Fruit fly (Drosophila melanogaster) whole organism, pupa: Measurements from ENCODE around the gene sinah.
A peak's percentile ranks its signal among the peaks of the same experiment; 100 is the strongest.

Experiments
- CG10348 ChIP-seq: fragments of 200-800 bp; sonication (Bioruptor generic); IDR thresholded peaks from 2 replicates; pipeline ENCODE4 v1.3.6; 2022; ENCODE audit warnings: missing biosample characterization, missing genetic modification characterization
- CG12605 ChIP-seq: fragments of 200-800 bp; sonication (Bioruptor generic); IDR thresholded peaks from 2 replicates; pipeline ENCODE4 v1.3.6; 2022; ENCODE audit warnings: missing biosample characterization, missing genetic modification characterization
- CG13204 ChIP-seq: fragments of 200-800 bp; sonication (Bioruptor generic); optimal IDR thresholded peaks from 2 replicates; lab custom pipeline; 2018; ENCODE audit warnings: missing biosample characterization, mild to moderate bottlenecking, missing genetic modification characterization, moderate library complexity
- CG14655 ChIP-seq: fragments of 200-800 bp; sonication (Bioruptor generic); optimal IDR thresholded peaks from 3 replicates; lab custom pipeline; 2017; ENCODE audit warnings: mild to moderate bottlenecking, missing biosample characterization, missing genetic modification reagents, missing genetic modification characterization
- CG15710 ChIP-seq: fragments of 200-800 bp; sonication (Bioruptor generic); optimal IDR thresholded peaks from 2 replicates; lab custom pipeline; 2018; ENCODE audit warnings: missing biosample characterization, mild to moderate bottlenecking, missing genetic modification characterization, moderate library complexity
- CG17806 ChIP-seq: fragments of 200-800 bp; sonication (Bioruptor generic); optimal IDR thresholded peaks from 2 replicates; lab custom pipeline; 2018; ENCODE audit warnings: missing biosample characterization, mild to moderate bottlenecking, missing genetic modification characterization, moderate library complexity
- CG32121 ChIP-seq: fragments of 200-800 bp; sonication (Bioruptor generic); IDR thresholded peaks from 2 replicates; pipeline ENCODE4 v1.3.6; 2022; ENCODE audit warnings: missing biosample characterization, missing genetic modification characterization
- CG34367 ChIP-seq: fragments of 200-800 bp; sonication (Bioruptor generic); optimal IDR thresholded peaks from 2 replicates; lab custom pipeline; 2018; ENCODE audit warnings: missing biosample characterization, mild to moderate bottlenecking, missing genetic modification characterization
- CG4496 ChIP-seq: fragments of 200-800 bp; sonication (Bioruptor generic); IDR thresholded peaks from 3 replicates; pipeline ENCODE4 v1.3.6; 2022; ENCODE audit warnings: missing biosample characterization, missing genetic modification characterization
- CG8159 ChIP-seq: fragments of 200-800 bp; sonication (Bioruptor generic); optimal IDR thresholded peaks from 3 replicates; lab custom pipeline; 2018; ENCODE audit warnings: missing biosample characterization, mild to moderate bottlenecking, missing genetic modification characterization, moderate library complexity
- CG8301 ChIP-seq: fragments of 200-800 bp; sonication (Bioruptor generic); optimal IDR thresholded peaks from 2 replicates; lab custom pipeline; 2018; ENCODE audit warnings: missing biosample characterization, mild to moderate bottlenecking, missing genetic modification characterization
- CG9948 ChIP-seq: fragments of 200-800 bp; sonication (Bioruptor generic); optimal IDR thresholded peaks from 2 replicates; lab custom pipeline; 2018; ENCODE audit warnings: missing biosample characterization, mild to moderate bottlenecking, missing genetic modification characterization, moderate library complexity
- D1 ChIP-seq: fragments of 200-800 bp; sonication (Bioruptor generic); optimal IDR thresholded peaks from 2 replicates; lab custom pipeline; 2018; ENCODE audit warnings: missing biosample characterization, mild to moderate bottlenecking, missing genetic modification characterization, moderate library complexity
- EcR ChIP-seq: fragments of 200-800 bp; sonication (Bioruptor generic); optimal IDR thresholded peaks from 3 replicates; lab custom pipeline; 2019; ENCODE audit warnings: missing biosample characterization, missing genetic modification characterization, mild to moderate bottlenecking, moderate library complexity, missing genetic modification reagents
- Ets98B ChIP-seq: fragments of 200-800 bp; sonication (Bioruptor generic); IDR thresholded peaks from 2 replicates; pipeline ENCODE4 v1.3.6; 2022; ENCODE audit warnings: missing biosample characterization, missing genetic modification characterization
- Pif1A ChIP-seq: fragments of 200-800 bp; sonication (Bioruptor generic); optimal IDR thresholded peaks from 3 replicates; lab custom pipeline; 2016; ENCODE audit warnings: missing biosample characterization, missing genetic modification characterization
- Pif1B ChIP-seq: fragments of 200-800 bp; sonication (Bioruptor generic); optimal IDR thresholded peaks from 3 replicates; lab custom pipeline; 2016; ENCODE audit warnings: missing biosample characterization, missing genetic modification characterization
- Snoo ChIP-seq: fragments of 200-800 bp; sonication (Bioruptor generic); optimal IDR thresholded peaks from 3 replicates; lab custom pipeline; 2017; ENCODE audit warnings: missing biosample characterization, mild to moderate bottlenecking, missing genetic modification characterization, inconsistent platforms
- fd96Ca ChIP-seq: fragments of 200-800 bp; sonication (Bioruptor generic); IDR thresholded peaks from 3 replicates; pipeline ENCODE4 v1.3.6; 2022; ENCODE audit warnings: missing biosample characterization, missing genetic modification characterization
- gl ChIP-seq: fragments of 200-800 bp; sonication (Bioruptor generic); optimal IDR thresholded peaks from 2 replicates; lab custom pipeline; 2018; ENCODE audit warnings: missing biosample characterization, mild to moderate bottlenecking, missing genetic modification characterization
- rn ChIP-seq: fragments of 200-800 bp; sonication (Bioruptor generic); IDR thresholded peaks from 2 replicates; pipeline ENCODE4 v1.3.6; 2022; ENCODE audit warnings: missing biosample characterization, missing genetic modification characterization

Gene sinah

DNA sequence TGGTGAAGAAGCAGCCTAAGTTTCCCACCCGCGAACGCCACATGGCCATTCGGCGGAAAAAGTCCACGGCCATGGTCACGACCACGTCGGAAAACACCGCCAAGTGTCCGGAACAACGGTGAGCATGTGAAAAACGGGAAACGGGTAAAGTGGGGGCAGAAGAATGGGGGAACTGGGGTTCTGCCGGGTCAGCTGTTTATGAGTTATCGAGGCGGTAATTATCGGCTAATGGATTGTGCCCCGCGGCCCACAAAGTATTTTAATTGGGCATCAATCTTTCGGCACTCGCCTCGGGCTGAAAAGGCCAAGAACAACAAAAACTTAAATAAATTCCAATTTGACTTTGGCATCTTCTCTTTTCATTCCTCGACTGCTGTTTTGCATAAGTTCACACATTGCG is 28.4 kb downstream of the sinah start:
- TF ChIP-seq Snoo (tag; lab: Kevin White, UChicago) (no peak), Ets98B (no peak), CG15710 (tag; lab: Kevin White, UChicago) (no peak), CG8301 (tag; lab: Kevin White, UChicago) (no peak), D1 (tag; lab: Kevin White, UChicago) (no peak)
- TF ChIP-seq, all 21 proteins: peak for 0

- TF ChIP-seq CG10348, result no peak
- TF ChIP-seq CG14655, result no peak
- no peak for TF ChIP-seq CG32121 (GFP tag; lab: Robert Waterston, UW)
Observed at dm6 chr3L:16889545-16889944, 30.7 kb downstream of the sinah start.

dm6 chr3L:16890650-16891336 is 31.9 kb downstream of the sinah start:
- TF ChIP-seq rn (GFP tag; lab: Robert Waterston, UW) (peak; percentile 72), CG10348 (peak; percentile 58), Snoo (tag; lab: Kevin White, UChicago) (peak; percentile 70), CG8301 (tag; lab: Kevin White, UChicago) (peak; percentile 90), Ets98B (peak; percentile 86), EcR (peak; percentile 65), CG13204 (GFP tag; lab: Kevin White, UChicago) (peak; percentile 97), CG4496 (GFP tag; lab: Robert Waterston, UW) (peak; percentile 92), fd96Ca (peak; percentile 83), Pif1A (GFP tag; lab: Kevin White, UChicago) (peak; percentile 88), gl (tag; lab: Kevin White, UChicago) (peak; percentile 27), CG14655 (peak; percentile 92), CG17806 (tag; lab: Kevin White, UChicago) (peak; percentile 76), CG9948 (tag; lab: Kevin White, UChicago) (peak; percentile 83), CG8159 (tag; lab: Kevin White, UChicago) (peak; percentile 75), CG15710 (tag; lab: Kevin White, UChicago) (peak; percentile 77), CG12605 (peak; percentile 69), Pif1B (GFP tag; lab: Kevin White, UChicago) (peak; percentile 80), CG32121 (GFP tag; lab: Robert Waterston, UW) (peak; percentile 86), CG34367 (peak; percentile 82), D1 (tag; lab: Kevin White, UChicago) (peak; percentile 35)

DNA sequence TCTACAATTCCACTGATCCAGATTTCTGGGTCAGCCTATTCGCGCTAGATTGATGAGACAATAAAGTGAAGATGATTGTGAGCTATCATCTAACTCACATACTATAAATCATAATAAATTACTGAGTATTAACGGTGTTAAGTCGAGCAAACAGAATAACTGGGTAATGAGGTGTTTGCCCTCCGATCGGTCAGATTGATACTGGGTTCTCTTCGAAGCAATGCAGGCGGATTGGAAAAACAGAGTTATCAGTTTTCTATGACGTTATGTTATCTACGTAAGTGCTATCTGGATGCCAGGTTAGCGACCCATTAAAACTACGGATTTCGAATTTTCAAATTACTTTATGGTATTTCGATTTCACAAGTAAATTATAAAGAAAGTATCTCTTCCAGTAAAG is 33.0 kb downstream of the sinah start:
- TF ChIP-seq Pif1A (GFP tag; lab: Kevin White, UChicago) (no peak), rn (GFP tag; lab: Robert Waterston, UW) (no peak), CG4496 (GFP tag; lab: Robert Waterston, UW) (no peak), EcR (peak; percentile 31)

DNA sequence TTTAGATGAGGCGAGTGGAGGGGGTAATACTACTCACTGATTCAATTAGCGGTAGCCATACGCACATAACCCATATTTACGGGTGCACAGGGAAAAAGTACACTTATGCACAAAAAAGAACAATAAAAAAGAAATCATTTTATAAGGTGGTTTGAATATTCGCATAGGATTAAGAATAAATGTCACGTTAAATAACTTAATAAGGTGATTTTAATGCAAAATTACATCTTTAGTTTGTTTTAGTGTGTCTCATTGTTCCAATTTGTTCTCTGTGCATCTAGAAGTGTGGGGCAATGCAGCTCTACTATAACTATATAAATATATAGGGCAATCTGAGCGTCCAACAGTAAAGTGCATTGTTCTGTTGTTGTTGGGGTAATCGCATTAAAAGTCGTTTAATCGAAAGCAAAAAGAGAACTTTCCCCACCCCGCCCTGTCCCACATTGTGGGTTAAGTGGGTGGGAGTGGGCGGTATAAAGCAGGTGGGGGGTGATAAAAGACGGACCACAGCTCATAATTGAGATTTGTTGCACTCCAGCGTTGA is 33.9 kb downstream of the sinah start:
- TF ChIP-seq CG9948 (tag; lab: Kevin White, UChicago), result peak; percentile 47
- TF ChIP-seq CG4496 (GFP tag; lab: Robert Waterston, UW), result peak; percentile 75; the same call in 2 of the 3 replicates
- TF ChIP-seq CG14655, result peak; percentile 62
- TF ChIP-seq Pif1A (GFP tag; lab: Kevin White, UChicago), result no peak
- no peak for TF ChIP-seq D1 (tag; lab: Kevin White, UChicago)
- peak; percentile 59 for TF ChIP-seq EcR
- peak; percentile 66 for TF ChIP-seq Ets98B
- TF ChIP-seq CG34367, result peak; percentile 39
- TF ChIP-seq CG8159 (tag; lab: Kevin White, UChicago), result peak; percentile 10
- TF ChIP-seq CG15710 (tag; lab: Kevin White, UChicago), result peak; percentile 59
- peak; percentile 46 for TF ChIP-seq CG17806 (tag; lab: Kevin White, UChicago)
- TF ChIP-seq CG8301 (tag; lab: Kevin White, UChicago), result peak; percentile 64
- TF ChIP-seq fd96Ca, result 0 out of 3 replicates have a peak, but pooled peaks have one; percentile 25
- no peak for TF ChIP-seq CG10348
- no peak for TF ChIP-seq CG12605
- TF ChIP-seq CG32121 (GFP tag; lab: Robert Waterston, UW), result peak; percentile 73

DNA sequence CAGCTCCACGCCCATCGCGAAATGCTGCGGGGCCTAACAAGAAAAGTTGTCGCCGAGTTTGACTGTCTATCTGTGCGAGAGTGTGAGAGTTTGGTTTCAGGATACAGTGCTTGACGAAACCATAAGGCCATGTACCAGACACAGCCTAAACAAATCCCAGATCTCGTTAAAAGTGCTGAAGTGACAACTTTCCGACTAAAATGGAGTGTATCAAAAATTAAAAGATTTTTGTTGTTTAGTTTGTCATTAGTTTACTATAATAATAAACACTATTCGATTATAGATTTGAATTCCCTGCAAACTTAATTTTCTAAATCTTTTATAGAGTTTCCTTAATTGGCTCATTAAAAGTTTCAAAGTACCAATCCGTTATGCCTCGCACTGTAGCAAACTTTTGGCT is 34.8 kb downstream of the sinah start:
- TF ChIP-seq EcR (no peak), CG9948 (tag; lab: Kevin White, UChicago) (no peak), CG8301 (tag; lab: Kevin White, UChicago) (no peak), gl (tag; lab: Kevin White, UChicago) (no peak), CG14655 (peak; percentile 8), CG12605 (no peak), CG4496 (GFP tag; lab: Robert Waterston, UW) (peak; percentile 28; the same call in 1 of the 3 replicates), Ets98B (peak; percentile 28; the same call in 1 of the 2 replicates), fd96Ca (peak; percentile 44; the same call in 1 of the 3 replicates), Snoo (tag; lab: Kevin White, UChicago) (no peak), D1 (tag; lab: Kevin White, UChicago) (no peak), CG8159 (tag; lab: Kevin White, UChicago) (no peak), CG10348 (no peak)
